Worm (Caenorhabditis elegans) whole organism, L3 larva: ENCODE data around the gene klp-13.

Source experiments
- R02D3.7 ChIP-seq: fragments of 150-350 bp; optimal IDR thresholded peaks from 2 replicates; lab custom pipeline; 2014; ENCODE audit warnings: missing biosample characterization, missing genetic modification characterization
- ZK546.5 ChIP-seq: sonication (generic microtip); optimal IDR thresholded peaks from 2 replicates; lab custom pipeline; 2017; ENCODE audit warnings: missing biosample characterization, missing genetic modification characterization
- aly-2 ChIP-seq: fragments of 150-350 bp; optimal IDR thresholded peaks from 2 replicates; lab custom pipeline; 2014; ENCODE audit warnings: missing biosample characterization, missing genetic modification characterization
- ama-1 ChIP-seq: fragments of 150-350 bp; optimal IDR thresholded peaks from 2 replicates; lab custom pipeline; 2018
- ceh-16 ChIP-seq: sonication (generic microtip); optimal IDR thresholded peaks from 2 replicates; lab custom pipeline; 2017; ENCODE audit warnings: missing biosample characterization, missing genetic modification characterization
- ceh-28 ChIP-seq: fragments of 150-350 bp; optimal IDR thresholded peaks from 2 replicates; lab custom pipeline; 2014; ENCODE audit warnings: missing biosample characterization, missing genetic modification reagents, missing genetic modification characterization
- ceh-82 ChIP-seq: fragments of 150-350 bp; optimal IDR thresholded peaks from 2 replicates; lab custom pipeline; 2014; ENCODE audit warnings: missing biosample characterization, missing genetic modification characterization
- ceh-9 ChIP-seq: sonication (generic microtip); optimal IDR thresholded peaks from 2 replicates; lab custom pipeline; 2018; ENCODE audit warnings: missing biosample characterization, missing genetic modification characterization
- daf-12 ChIP-seq: fragments of 150-350 bp; optimal IDR thresholded peaks from 2 replicates; lab custom pipeline; 2014; ENCODE audit warnings: missing biosample characterization, missing genetic modification reagents, missing genetic modification characterization
- egl-27 ChIP-seq: sonication (generic microtip); optimal IDR thresholded peaks from 4 replicates; lab custom pipeline; 2017; ENCODE audit warnings: missing biosample characterization, missing genetic modification reagents, missing genetic modification characterization
- egl-5 ChIP-seq: fragments of 150-350 bp; optimal IDR thresholded peaks from 2 replicates; lab custom pipeline; 2017; ENCODE audit warnings: missing biosample characterization, missing genetic modification reagents, missing genetic modification characterization, inconsistent platforms
- elt-1 ChIP-seq: fragments of 150-350 bp; optimal IDR thresholded peaks from 2 replicates; lab custom pipeline; 2014; ENCODE audit warnings: missing biosample characterization, missing genetic modification characterization
- elt-2 ChIP-seq: sonication (generic microtip); optimal IDR thresholded peaks from 2 replicates; lab custom pipeline; 2016; ENCODE audit warnings: missing genetic modification reagents, mild to moderate bottlenecking, missing genetic modification characterization, missing compliant biosample characterization
- elt-3 ChIP-seq, 3 experiments: fragments of 150-350 bp in 1 of 3; sonication (generic microtip) in 2 of 3; optimal IDR thresholded peaks; 2 replicates in 2 of 3; 4 replicates in 1 of 3; lab custom pipeline; 2014 to 2017; ENCODE audit warnings: missing biosample characterization in 3 of 3, missing genetic modification characterization in 3 of 3
- eor-1 ChIP-seq, 2 experiments: fragments of 150-350 bp; optimal IDR thresholded peaks; 2 replicates each; lab custom pipeline; 2014 to 2018; ENCODE audit warnings: missing biosample characterization in 2 of 2, missing genetic modification characterization in 2 of 2
- fkh-10 ChIP-seq: sonication (generic microtip); optimal IDR thresholded peaks from 2 replicates; lab custom pipeline; 2017; ENCODE audit warnings: missing biosample characterization, missing genetic modification reagents, missing genetic modification characterization
- fkh-2 ChIP-seq: fragments of 150-350 bp; optimal IDR thresholded peaks from 2 replicates; lab custom pipeline; 2014; ENCODE audit warnings: missing biosample characterization, missing genetic modification reagents, missing genetic modification characterization
- fos-1 ChIP-seq: fragments of 150-350 bp; optimal IDR thresholded peaks from 2 replicates; lab custom pipeline; 2014; ENCODE audit warnings: missing biosample characterization, missing genetic modification characterization
- hmg-11 ChIP-seq: sonication (generic microtip); optimal IDR thresholded peaks from 2 replicates; lab custom pipeline; 2016; ENCODE audit warnings: missing genetic modification characterization, missing compliant biosample characterization
- jun-1 ChIP-seq: fragments of 150-350 bp; optimal IDR thresholded peaks from 2 replicates; lab custom pipeline; 2014; ENCODE audit warnings: missing biosample characterization, missing genetic modification reagents, missing genetic modification characterization
- lin-15B ChIP-seq: fragments of 150-350 bp; optimal IDR thresholded peaks from 2 replicates; lab custom pipeline; 2014; ENCODE audit warnings: missing biosample characterization, missing genetic modification characterization
- lin-39 ChIP-seq: fragments of 150-350 bp; optimal IDR thresholded peaks from 2 replicates; lab custom pipeline; 2018; ENCODE audit warnings: missing biosample characterization, missing genetic modification reagents, missing genetic modification characterization
- lsy-12 ChIP-seq: sonication (generic microtip); optimal IDR thresholded peaks from 2 replicates; lab custom pipeline; 2016; ENCODE audit warnings: mild to moderate bottlenecking, missing genetic modification characterization, missing compliant biosample characterization
- mdl-1 ChIP-seq: fragments of 150-350 bp; optimal IDR thresholded peaks from 2 replicates; lab custom pipeline; 2014; ENCODE audit warnings: missing biosample characterization, missing genetic modification characterization
- mml-1 ChIP-seq: fragments of 150-350 bp; sonication (generic microtip); optimal IDR thresholded peaks from 3 replicates; lab custom pipeline; 2014; ENCODE audit warnings: missing biosample characterization, missing genetic modification characterization
- nfya-1 ChIP-seq: sonication (generic microtip); optimal IDR thresholded peaks from 2 replicates; lab custom pipeline; 2017; ENCODE audit warnings: missing genetic modification characterization, mild to moderate bottlenecking, missing compliant biosample characterization, antibody characterized with exemption, moderate library complexity; ENCODE audit not compliant: insufficient read depth
- nhr-11 ChIP-seq: fragments of 150-350 bp; optimal IDR thresholded peaks from 2 replicates; lab custom pipeline; 2014; ENCODE audit warnings: missing biosample characterization, missing genetic modification characterization
- nhr-12 ChIP-seq: fragments of 150-350 bp; optimal IDR thresholded peaks from 2 replicates; lab custom pipeline; 2014; ENCODE audit warnings: missing biosample characterization, missing genetic modification characterization
- nhr-23 ChIP-seq: fragments of 150-350 bp; optimal IDR thresholded peaks from 2 replicates; lab custom pipeline; 2014; ENCODE audit warnings: missing biosample characterization, missing genetic modification reagents, missing genetic modification characterization
- nhr-237 ChIP-seq: fragments of 150-350 bp; optimal IDR thresholded peaks from 2 replicates; lab custom pipeline; 2014; ENCODE audit warnings: missing biosample characterization, missing genetic modification characterization
- nhr-25 ChIP-seq: sonication (generic microtip); optimal IDR thresholded peaks from 2 replicates; lab custom pipeline; 2017; ENCODE audit warnings: missing biosample characterization, missing genetic modification characterization
- nhr-28 ChIP-seq: fragments of 150-350 bp; optimal IDR thresholded peaks from 2 replicates; lab custom pipeline; 2014; ENCODE audit warnings: missing biosample characterization, missing genetic modification characterization
- nhr-43 ChIP-seq: sonication (generic microtip); optimal IDR thresholded peaks from 2 replicates; lab custom pipeline; 2016; ENCODE audit warnings: mild to moderate bottlenecking, missing genetic modification characterization, missing compliant biosample characterization; ENCODE audit not compliant: poor library complexity, severe bottlenecking
- nhr-67 ChIP-seq: fragments of 150-350 bp; optimal IDR thresholded peaks from 2 replicates; lab custom pipeline; 2014; ENCODE audit warnings: missing biosample characterization, missing genetic modification characterization
- nhr-76 ChIP-seq: fragments of 150-350 bp; sonication (generic microtip); optimal IDR thresholded peaks from 5 replicates; lab custom pipeline; 2014; ENCODE audit warnings: missing biosample characterization, missing genetic modification characterization
- nhr-77 ChIP-seq: fragments of 150-350 bp; optimal IDR thresholded peaks from 2 replicates; lab custom pipeline; 2014; ENCODE audit warnings: missing biosample characterization, missing genetic modification characterization
- pha-4 ChIP-seq: fragments of 150-350 bp; optimal IDR thresholded peaks from 2 replicates; lab custom pipeline; 2014; ENCODE audit warnings: missing biosample characterization, missing genetic modification reagents, missing genetic modification characterization
- pqm-1 ChIP-seq: fragments of 150-350 bp; optimal IDR thresholded peaks from 2 replicates; lab custom pipeline; 2017; ENCODE audit warnings: missing biosample characterization, missing genetic modification characterization, inconsistent platforms
- sea-2 ChIP-seq: fragments of 150-350 bp; sonication (generic microtip); optimal IDR thresholded peaks from 4 replicates; lab custom pipeline; 2014; ENCODE audit warnings: missing biosample characterization, missing genetic modification reagents, missing genetic modification characterization
- skn-1 ChIP-seq: fragments of 150-350 bp; optimal IDR thresholded peaks from 2 replicates; lab custom pipeline; 2014; ENCODE audit warnings: missing biosample characterization, missing genetic modification characterization
- snpc-4 ChIP-seq: fragments of 150-350 bp; optimal IDR thresholded peaks from 2 replicates; lab custom pipeline; 2014; ENCODE audit warnings: missing biosample characterization, missing genetic modification characterization
- tbx-2 ChIP-seq: sonication (generic microtip); optimal IDR thresholded peaks from 2 replicates; lab custom pipeline; 2016; ENCODE audit warnings: mild to moderate bottlenecking, missing genetic modification characterization, missing compliant biosample characterization
- unc-39 ChIP-seq: sonication (generic microtip); optimal IDR thresholded peaks from 4 replicates; lab custom pipeline; 2017; ENCODE audit warnings: missing biosample characterization, missing genetic modification characterization
- unc-62 ChIP-seq: fragments of 150-350 bp; sonication (generic microtip); optimal IDR thresholded peaks from 4 replicates; lab custom pipeline; 2014; ENCODE audit warnings: missing biosample characterization, missing genetic modification reagents, missing genetic modification characterization
- zag-1 ChIP-seq: fragments of 150-350 bp; optimal IDR thresholded peaks from 2 replicates; lab custom pipeline; 2014; ENCODE audit warnings: missing biosample characterization, missing genetic modification characterization
- ztf-11 ChIP-seq: fragments of 150-350 bp; optimal IDR thresholded peaks from 2 replicates; lab custom pipeline; 2014; ENCODE audit warnings: missing biosample characterization, missing genetic modification characterization
- ztf-4 ChIP-seq: fragments of 150-350 bp; optimal IDR thresholded peaks from 2 replicates; lab custom pipeline; 2014; ENCODE audit warnings: missing biosample characterization, missing genetic modification characterization

Gene klp-13

ce11 chrX:5942171-5942570 lies 42.6 kb upstream of the klp-13 start:
- TF ChIP-seq elt-1 (tag; lab: Kevin White, UChicago) (no peak), hmg-11 (tag; lab: Kevin White, UChicago) (no peak), ceh-9 (tag; lab: Kevin White, UChicago) (no peak), elt-3 (tag; optimal IDR thresholded peaks at IDR 0.05; lab: Kevin White, UChicago) (no peak), snpc-4 (tag; lab: Kevin White, UChicago) (peak; percentile 6), lsy-12 (tag; lab: Kevin White, UChicago) (no peak), nhr-12 (tag; lab: Kevin White, UChicago) (no peak), tbx-2 (tag; lab: Kevin White, UChicago) (no peak), nhr-25 (tag; lab: Kevin White, UChicago) (peak; percentile 17), ztf-4 (tag; lab: Kevin White, UChicago) (no peak), egl-5 (tag; lab: Kevin White, UChicago) (no peak), zag-1 (no peak), ztf-11 (no peak), R02D3.7 (no peak), fkh-2 (tag; lab: Kevin White, UChicago) (no peak), mdl-1 (peak; percentile 29), sea-2 (GFP tag; lab: Kevin White, UChicago) (no peak), nhr-77 (tag; lab: Kevin White, UChicago) (no peak), nhr-23 (tag; lab: Kevin White, UChicago) (peak; percentile 43), nhr-28 (tag; lab: Kevin White, UChicago) (no peak), nhr-11 (tag; lab: Kevin White, UChicago) (peak; percentile 23), lin-39 (no peak), lin-15B (tag; lab: Kevin White, UChicago) (no peak), ceh-28 (tag; lab: Kevin White, UChicago) (no peak), nhr-237 (tag; lab: Kevin White, UChicago) (no peak), ZK546.5 (tag; lab: Kevin White, UChicago) (no peak), jun-1 (no peak), egl-27 (tag; lab: Kevin White, UChicago) (no peak), mml-1 (tag; lab: Kevin White, UChicago) (no peak), ceh-82 (tag; lab: Kevin White, UChicago) (no peak), skn-1 (no peak), fkh-10 (GFP tag; lab: Kevin White, UChicago) (no peak), nhr-67 (tag; lab: Kevin White, UChicago) (no peak), nhr-76 (tag; lab: Kevin White, UChicago) (no peak), fos-1 (tag; lab: Kevin White, UChicago) (no peak), pha-4 (peak; percentile 61), ceh-16 (no peak), daf-12 (tag; lab: Kevin White, UChicago) (no peak), nhr-43 (tag; lab: Kevin White, UChicago) (peak; percentile 36), elt-2 (no peak), unc-39 (tag; lab: Kevin White, UChicago) (no peak), eor-1 (tag; optimal IDR thresholded peaks at IDR 0.05; lab: Kevin White, UChicago) (no peak), pqm-1 (no peak), nfya-1 (peak; percentile 20), ama-1 (lab: Kevin White, UChicago) (peak; percentile 24), unc-62 (GFP tag; lab: Kevin White, UChicago) (no peak), aly-2 (tag; lab: Kevin White, UChicago) (no peak)

DNA sequence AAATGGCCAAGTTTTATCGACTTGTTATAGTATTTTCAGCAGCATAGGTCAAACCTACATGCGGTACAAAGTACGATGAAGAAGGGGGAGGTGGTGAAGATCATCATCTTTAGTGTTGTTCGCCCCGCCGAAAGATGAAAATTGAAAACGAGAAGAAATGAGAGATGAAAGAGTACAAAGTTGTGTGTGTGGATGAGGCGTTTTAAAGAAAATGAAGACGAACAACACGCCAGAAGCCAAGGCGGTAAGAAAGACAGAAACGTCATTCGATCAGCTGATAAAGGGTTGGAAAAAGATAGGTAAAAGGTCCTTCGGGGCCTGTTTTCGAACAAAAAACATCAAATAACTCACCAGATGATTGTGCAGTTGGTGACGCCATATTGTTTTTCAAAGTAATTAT lies 40.9 kb upstream of the klp-13 start:
- TF ChIP-seq nfya-1 = no peak
- TF ChIP-seq nhr-11 (tag; lab: Kevin White, UChicago) = no peak
- no peak for TF ChIP-seq eor-1 (tag; optimal IDR thresholded peaks at IDR 0.05; lab: Kevin White, UChicago)
- TF ChIP-seq pha-4 = no peak
- no peak for TF ChIP-seq lin-39
- no peak for TF ChIP-seq egl-5 (tag; lab: Kevin White, UChicago)
- TF ChIP-seq unc-39 (tag; lab: Kevin White, UChicago) = no peak
- TF ChIP-seq nhr-25 (tag; lab: Kevin White, UChicago) = no peak
